Fruit fly (Drosophila melanogaster): ENCODE measurements around the gene Spn.
A peak's percentile ranks its signal among the peaks of the same experiment; 100 is the strongest.

Gene Spn

dm6 chr3L:2574716-2575115 is 20.6 kb upstream of the Spn start:
- TF ChIP-seq CG3838 (GFP tag; optimal IDR thresholded peaks at IDR 0.05) (no peak), Hsf (GFP tag; optimal IDR thresholded peaks at IDR 0.05) (no peak), sr (GFP tag; IDR thresholded peaks at IDR 0.05) (peak; percentile 56; the same call in 2 of the 3 replicates), YL-1 (GFP tag; optimal IDR thresholded peaks at IDR 0.05) (no peak), CG9609 (GFP tag; optimal IDR thresholded peaks at IDR 0.05) (no peak), CG30431 (GFP tag; optimal IDR thresholded peaks at IDR 0.05) (no peak), exex (tag; optimal IDR thresholded peaks at IDR 0.05) (no peak), MTF-1 (GFP tag; optimal IDR thresholded peaks at IDR 0.05; ENCODE audit: borderline replicate concordance) (no peak)

- TF ChIP-seq amos (GFP tag; IDR thresholded peaks at IDR 0.05; ENCODE audit: partially characterized antibody) (no peak), mirr (GFP tag; optimal IDR thresholded peaks at IDR 0.05) (peak; percentile 88), Optix (GFP tag; IDR thresholded peaks at IDR 0.05) (no peak), hb (GFP tag; IDR thresholded peaks at IDR 0.05; ENCODE audit: partially characterized antibody) (no peak), danr (GFP tag; IDR thresholded peaks at IDR 0.05) (no peak), gro (GFP tag; optimal IDR thresholded peaks at IDR 0.05) (peak; percentile 36), NFAT (GFP tag; IDR thresholded peaks at IDR 0.05) (no peak), sens (GFP tag) (peak; percentile 27), cad (GFP tag; optimal IDR thresholded peaks at IDR 0.05) (no peak), gcm (GFP tag; optimal IDR thresholded peaks at IDR 0.05) (peak; percentile 16), schlank (tag; optimal IDR thresholded peaks at IDR 0.05) (peak; percentile 23), CG10147 (GFP tag; optimal IDR thresholded peaks at IDR 0.05) (peak; percentile 16), cg (GFP tag; optimal IDR thresholded peaks at IDR 0.05) (peak; percentile 3), fd102C (GFP tag; optimal IDR thresholded peaks at IDR 0.05) (no peak), lov (optimal IDR thresholded peaks at IDR 0.05) (no peak), lov (GFP tag; IDR thresholded peaks at IDR 0.05) (0 out of 3 replicates have a peak, but pooled peaks have one; percentile 26), sna (GFP tag; IDR thresholded peaks at IDR 0.05; ENCODE audit: partially characterized antibody) (no peak), hth (optimal IDR thresholded peaks at IDR 0.05) (no peak), rib (GFP tag; IDR thresholded peaks at IDR 0.05) (peak; percentile 59; the same call in 1 of the 2 replicates), ase (GFP tag; IDR thresholded peaks at IDR 0.05) (no peak), sug (tag; optimal IDR thresholded peaks at IDR 0.05) (peak; percentile 82), ftz-f1 (GFP tag; optimal IDR thresholded peaks at IDR 0.05) (peak; percentile 41), E2f2 (GFP tag; IDR thresholded peaks at IDR 0.05) (no peak), Camta (GFP tag; optimal IDR thresholded peaks at IDR 0.05) (no peak), wor (GFP tag; IDR thresholded peaks at IDR 0.05) (no peak), CG34376 (GFP tag; optimal IDR thresholded peaks at IDR 0.05) (peak; percentile 87), CG16779 (GFP tag; IDR thresholded peaks at IDR 0.05) (no peak), CG2678 (tag; optimal IDR thresholded peaks at IDR 0.05) (peak; percentile 12), cwo (GFP tag; optimal IDR thresholded peaks at IDR 0.05) (peak; percentile 28), cato (GFP tag; optimal IDR thresholded peaks at IDR 0.05; ENCODE audit: borderline replicate concordance) (no peak), CG7987 (GFP tag; optimal IDR thresholded peaks at IDR 0.05) (peak; percentile 3), Ets65A (GFP tag) (no peak), dysf (GFP tag; IDR thresholded peaks at IDR 0.05) (no peak), lab (GFP tag; optimal IDR thresholded peaks at IDR 0.05) (peak; percentile 78), prd (optimal IDR thresholded peaks at IDR 0.05) (no peak), prd (GFP tag; IDR thresholded peaks at IDR 0.05) (no peak), grn (GFP tag; optimal IDR thresholded peaks at IDR 0.05) (peak; percentile 54), Med (GFP tag) (no peak), CG31365 (tag; optimal IDR thresholded peaks at IDR 0.05) (no peak), exex (tag; optimal IDR thresholded peaks at IDR 0.05) (peak; percentile 94), eve (GFP tag; optimal IDR thresholded peaks at IDR 0.05) (peak in 1 of 2 experiments; percentile 64), nau (GFP tag; optimal IDR thresholded peaks at IDR 0.05) (no peak), corto (GFP tag; optimal IDR thresholded peaks at IDR 0.05) (peak; percentile 72)
Measured at dm6 chr3L:2572907-2573591, 19.0 kb upstream of the Spn start.
